Worm (Caenorhabditis elegans): ENCODE measurements around the gene him-3.

The him-3 gene

ce11 chrIV:6984449-6985380 lies 7.4 kb downstream of the him-3 start:
- TF ChIP-seq pag-3 (tag; optimal IDR thresholded peaks at IDR 0.05; ENCODE audit: borderline replicate concordance) (no peak), pros-1 (tag; optimal IDR thresholded peaks at IDR 0.05) (no peak), tbx-7 (tag; optimal IDR thresholded peaks at IDR 0.05) (no peak), ceh-2 (tag; optimal IDR thresholded peaks at IDR 0.05) (no peak), pax-1 (tag; optimal IDR thresholded peaks at IDR 0.05) (peak; percentile 91), odd-2 (tag; optimal IDR thresholded peaks at IDR 0.05) (no peak), ama-1 (optimal IDR thresholded peaks at IDR 0.05) (no peak), npax-4 (tag; optimal IDR thresholded peaks at IDR 0.05) (no peak), ceh-19 (GFP tag; optimal IDR thresholded peaks at IDR 0.05) (no peak), T23F11.4 (GFP tag; optimal IDR thresholded peaks at IDR 0.05) (no peak), unc-55 (GFP tag; optimal IDR thresholded peaks at IDR 0.05) (peak; percentile 67), ceh-31 (tag; optimal IDR thresholded peaks at IDR 0.05) (peak; percentile 32), elt-2 (tag; optimal IDR thresholded peaks at IDR 0.05) (no peak), ceh-22 (tag; optimal IDR thresholded peaks at IDR 0.05) (no peak), ceh-6 (GFP tag; optimal IDR thresholded peaks at IDR 0.05) (no peak), ceh-45 (GFP tag; IDR thresholded peaks at IDR 0.05) (no peak), ceh-48 (tag; optimal IDR thresholded peaks at IDR 0.05) (no peak), pha-2 (tag; optimal IDR thresholded peaks at IDR 0.05) (peak; percentile 12), unc-42 (tag; optimal IDR thresholded peaks at IDR 0.05) (no peak), mec-3 (tag; optimal IDR thresholded peaks at IDR 0.05; ENCODE audit: borderline replicate concordance) (no peak), che-1 (tag; optimal IDR thresholded peaks at IDR 0.05) (no peak), pha-4 (tag; optimal IDR thresholded peaks at IDR 0.05) (no peak), dve-1 (tag; optimal IDR thresholded peaks at IDR 0.05) (no peak), Y22D7AL.16 (tag; optimal IDR thresholded peaks at IDR 0.05) (no peak), C08G9.2 (tag; optimal IDR thresholded peaks at IDR 0.05) (no peak), ceh-30 (tag; optimal IDR thresholded peaks at IDR 0.05) (no peak), ceh-34 (tag; optimal IDR thresholded peaks at IDR 0.05) (no peak), F13H6.1 (tag; optimal IDR thresholded peaks at IDR 0.05) (no peak), tbx-2 (tag; optimal IDR thresholded peaks at IDR 0.05) (no peak), K09A11.1 (tag; optimal IDR thresholded peaks at IDR 0.05; ENCODE audit: insufficient read depth) (no peak), nhr-11 (tag; optimal IDR thresholded peaks at IDR 0.05) (no peak), syd-9 (tag; optimal IDR thresholded peaks at IDR 0.05) (no peak), eyg-1 (tag; optimal IDR thresholded peaks at IDR 0.05) (no peak)

ce11 chrIV:6986835-6987234 lies 9.5 kb downstream of the him-3 start, which contains the start of gene prkl-1:
prkl-1 (minus strand) TSS chrIV:6986935.
- TF ChIP-seq ceh-9 (tag; optimal IDR thresholded peaks at IDR 0.05), result no peak
- TF ChIP-seq unc-55 (GFP tag; optimal IDR thresholded peaks at IDR 0.05), result no peak

DNA sequence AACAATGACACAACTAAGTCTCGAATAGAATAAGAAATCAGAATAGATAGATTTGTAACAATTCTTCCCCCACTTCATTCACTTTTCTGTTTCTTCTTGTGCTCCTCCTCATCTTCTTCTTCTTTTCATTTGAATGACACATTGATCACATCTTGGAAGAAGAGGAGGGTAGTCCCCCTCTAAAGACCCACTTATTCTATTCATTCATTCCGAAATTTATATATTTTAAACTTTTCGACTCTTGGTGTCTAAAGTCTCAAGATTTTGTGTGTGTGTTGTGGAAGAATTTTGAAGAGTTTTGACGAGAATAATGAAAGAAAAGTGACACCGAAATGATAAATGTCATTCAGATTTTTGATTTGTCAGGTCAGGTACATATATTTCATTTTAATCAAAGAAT lies 13.8 kb downstream of the him-3 start:
- TF ChIP-seq unc-55 (GFP tag; optimal IDR thresholded peaks at IDR 0.05) (peak; percentile 74), syd-9 (tag; optimal IDR thresholded peaks at IDR 0.05) (no peak), lim-6 (tag; optimal IDR thresholded peaks at IDR 0.05) (no peak)

ce11 chrIV:6997918-6998317 lies 20.6 kb downstream of the him-3 start:
- TF ChIP-seq nfya-1 (tag; optimal IDR thresholded peaks at IDR 0.05), result no peak
- TF ChIP-seq dve-1 (tag; optimal IDR thresholded peaks at IDR 0.05), result no peak
- TF ChIP-seq hlh-15 (tag; optimal IDR thresholded peaks at IDR 0.05), result no peak
- no peak for TF ChIP-seq mec-3 (tag; optimal IDR thresholded peaks at IDR 0.05; ENCODE audit: borderline replicate concordance)
- TF ChIP-seq C08G9.2 (tag; optimal IDR thresholded peaks at IDR 0.05), result no peak
- no peak for TF ChIP-seq ceh-22 (tag; optimal IDR thresholded peaks at IDR 0.05)
- no peak for TF ChIP-seq nhr-11 (tag; optimal IDR thresholded peaks at IDR 0.05)

Measured in whole organism, late embryonic.